Worm (Caenorhabditis elegans) whole organism, late embryonic: ENCODE results near the gene aqp-2.
A peak's percentile ranks its signal among the peaks of the same experiment; 100 is the strongest.

Source experiments
- C08G9.2 ChIP-seq: sonication (generic microtip); optimal IDR thresholded peaks from 2 replicates; lab custom pipeline; 2016; ENCODE audit warnings: mild to moderate bottlenecking, missing genetic modification characterization, moderate library complexity, missing compliant biosample characterization
- C38D4.7 ChIP-seq: fragments of 200-800 bp; sonication (Bioruptor generic); optimal IDR thresholded peaks from 2 replicates; lab custom pipeline; 2018; ENCODE audit warnings: mild to moderate bottlenecking, missing genetic modification characterization, moderate library complexity, missing compliant biosample characterization
- F13H6.1 ChIP-seq: sonication (generic microtip); optimal IDR thresholded peaks from 2 replicates; lab custom pipeline; 2016; ENCODE audit warnings: missing genetic modification characterization, missing compliant biosample characterization
- K09A11.1 ChIP-seq: sonication (generic microtip); optimal IDR thresholded peaks from 2 replicates; lab custom pipeline; 2017; ENCODE audit warnings: antibody characterized with exemption, mild to moderate bottlenecking, missing genetic modification characterization, missing compliant biosample characterization; ENCODE audit not compliant: insufficient read depth
- ama-1 ChIP-seq: fragments of 150-350 bp; optimal IDR thresholded peaks from 2 replicates; lab custom pipeline; 2014
- ceh-14 ChIP-seq: sonication (generic microtip); optimal IDR thresholded peaks from 2 replicates; lab custom pipeline; 2016; ENCODE audit warnings: missing genotype, missing genetic modification characterization, missing compliant biosample characterization
- ceh-18 ChIP-seq: sonication (generic microtip); optimal IDR thresholded peaks from 2 replicates; lab custom pipeline; 2016; ENCODE audit warnings: missing genetic modification characterization, missing compliant biosample characterization
- ceh-19 ChIP-seq: fragments of 200-800 bp; sonication (Bioruptor generic); optimal IDR thresholded peaks from 2 replicates; lab custom pipeline; 2018; ENCODE audit warnings: mild to moderate bottlenecking, missing genetic modification characterization, missing compliant biosample characterization
- ceh-2 ChIP-seq: sonication (generic microtip); optimal IDR thresholded peaks from 2 replicates; lab custom pipeline; 2016; ENCODE audit warnings: missing genotype, missing genetic modification characterization, missing compliant biosample characterization
- ceh-22 ChIP-seq: sonication (generic microtip); optimal IDR thresholded peaks from 2 replicates; lab custom pipeline; 2017; ENCODE audit warnings: missing biosample characterization, missing genetic modification characterization
- ceh-24 ChIP-seq: sonication (generic microtip); optimal IDR thresholded peaks from 2 replicates; lab custom pipeline; 2016; ENCODE audit warnings: mild to moderate bottlenecking, missing genetic modification characterization, missing compliant biosample characterization
- ceh-30 ChIP-seq: fragments of 150-350 bp; optimal IDR thresholded peaks from 2 replicates; lab custom pipeline; 2014; ENCODE audit warnings: missing biosample characterization, missing genetic modification characterization
- ceh-31 ChIP-seq: sonication (generic microtip); optimal IDR thresholded peaks from 2 replicates; lab custom pipeline; 2016; ENCODE audit warnings: missing genetic modification characterization, missing compliant biosample characterization
- ceh-34 ChIP-seq: sonication (generic microtip); optimal IDR thresholded peaks from 2 replicates; lab custom pipeline; 2016; ENCODE audit warnings: mild to moderate bottlenecking, missing genetic modification characterization, missing compliant biosample characterization
- ceh-45 ChIP-seq: fragments of 200-800 bp; sonication (Bioruptor generic); IDR thresholded peaks from 2 replicates; pipeline ENCODE4 v1.3.6; 2022; ENCODE audit warnings: missing genetic modification reagents, missing genetic modification characterization, missing compliant biosample characterization
- ceh-48 ChIP-seq: sonication (generic microtip); optimal IDR thresholded peaks from 2 replicates; lab custom pipeline; 2016; ENCODE audit warnings: missing genetic modification characterization, inconsistent platforms, missing compliant biosample characterization
- ceh-6 ChIP-seq: fragments of 200-800 bp; sonication (Bioruptor generic); optimal IDR thresholded peaks from 2 replicates; lab custom pipeline; 2018; ENCODE audit warnings: mild to moderate bottlenecking, missing genetic modification characterization, missing compliant biosample characterization
- ceh-9 ChIP-seq: sonication (generic microtip); optimal IDR thresholded peaks from 2 replicates; lab custom pipeline; 2016; ENCODE audit warnings: mild to moderate bottlenecking, missing genetic modification characterization, inconsistent platforms, missing compliant biosample characterization
- che-1 ChIP-seq: sonication (generic microtip); optimal IDR thresholded peaks from 2 replicates; lab custom pipeline; 2016; ENCODE audit warnings: mild to moderate bottlenecking, missing genetic modification characterization, missing compliant biosample characterization
- elt-2 ChIP-seq: sonication (generic microtip); optimal IDR thresholded peaks from 2 replicates; lab custom pipeline; 2016; ENCODE audit warnings: missing genetic modification reagents, missing genetic modification characterization, missing compliant biosample characterization
- eyg-1 ChIP-seq: sonication (generic microtip); optimal IDR thresholded peaks from 2 replicates; lab custom pipeline; 2016; ENCODE audit warnings: missing genotype, missing genetic modification characterization, missing compliant biosample characterization
- fax-1 ChIP-seq: sonication (generic microtip); optimal IDR thresholded peaks from 2 replicates; lab custom pipeline; 2016; ENCODE audit warnings: missing genotype, missing genetic modification characterization, missing compliant biosample characterization
- fkh-6 ChIP-seq: sonication (generic microtip); optimal IDR thresholded peaks from 2 replicates; lab custom pipeline; 2016; ENCODE audit warnings: missing genetic modification characterization, missing compliant biosample characterization
- gmeb-2 ChIP-seq: sonication (generic microtip); optimal IDR thresholded peaks from 2 replicates; lab custom pipeline; 2016; ENCODE audit warnings: missing genetic modification characterization, inconsistent platforms, missing compliant biosample characterization
- hlh-13 ChIP-seq: fragments of 200-800 bp; sonication (Bioruptor generic); optimal IDR thresholded peaks from 2 replicates; lab custom pipeline; 2018; ENCODE audit warnings: mild to moderate bottlenecking, missing genetic modification characterization, missing compliant biosample characterization
- hlh-15 ChIP-seq: sonication (generic microtip); optimal IDR thresholded peaks from 2 replicates; lab custom pipeline; 2016; ENCODE audit warnings: missing genetic modification characterization, missing compliant biosample characterization
- hlh-30 ChIP-seq: sonication (generic microtip); optimal IDR thresholded peaks from 2 replicates; lab custom pipeline; 2017; ENCODE audit warnings: antibody characterized with exemption, missing genetic modification characterization, missing compliant biosample characterization; ENCODE audit not compliant: insufficient read depth
- hlh-6 ChIP-seq: sonication (generic microtip); optimal IDR thresholded peaks from 2 replicates; lab custom pipeline; 2016; ENCODE audit warnings: missing genotype, missing genetic modification characterization, missing compliant biosample characterization
- hlh-8 ChIP-seq: sonication (generic microtip); optimal IDR thresholded peaks from 2 replicates; lab custom pipeline; 2016; ENCODE audit warnings: missing genotype, missing genetic modification characterization, missing compliant biosample characterization
- lim-6 ChIP-seq: sonication (generic microtip); optimal IDR thresholded peaks from 2 replicates; lab custom pipeline; 2016; ENCODE audit warnings: missing genetic modification characterization, missing compliant biosample characterization
- madf-2 ChIP-seq: sonication (generic microtip); optimal IDR thresholded peaks from 2 replicates; lab custom pipeline; 2017; ENCODE audit warnings: missing genetic modification characterization, missing compliant biosample characterization
- mec-3 ChIP-seq: sonication (generic microtip); optimal IDR thresholded peaks from 2 replicates; lab custom pipeline; 2016; ENCODE audit warnings: borderline replicate concordance, missing genetic modification characterization, missing compliant biosample characterization
- nfya-1 ChIP-seq: sonication (generic microtip); optimal IDR thresholded peaks from 2 replicates; lab custom pipeline; 2017; ENCODE audit warnings: missing genetic modification characterization, mild to moderate bottlenecking, missing compliant biosample characterization, antibody characterized with exemption, moderate library complexity
- nhr-11 ChIP-seq: fragments of 150-350 bp; optimal IDR thresholded peaks from 2 replicates; lab custom pipeline; 2014; ENCODE audit warnings: missing biosample characterization, missing genetic modification characterization
- nhr-232 ChIP-seq: sonication (generic microtip); optimal IDR thresholded peaks from 2 replicates; lab custom pipeline; 2016; ENCODE audit warnings: missing genetic modification characterization, missing compliant biosample characterization
- pag-3 ChIP-seq: sonication (generic microtip); optimal IDR thresholded peaks from 2 replicates; lab custom pipeline; 2016; ENCODE audit warnings: missing compliant biosample characterization, missing genetic modification characterization, borderline replicate concordance
- pat-9 ChIP-seq: fragments of 200-800 bp; sonication (Bioruptor generic); optimal IDR thresholded peaks from 2 replicates; lab custom pipeline; 2018; ENCODE audit warnings: mild to moderate bottlenecking, missing genetic modification characterization, moderate library complexity, missing compliant biosample characterization
- pax-1 ChIP-seq: fragments of 150-350 bp; optimal IDR thresholded peaks from 2 replicates; lab custom pipeline; 2014; ENCODE audit warnings: missing biosample characterization, missing genetic modification characterization
- pha-2 ChIP-seq: sonication (generic microtip); optimal IDR thresholded peaks from 2 replicates; lab custom pipeline; 2017; ENCODE audit warnings: mild to moderate bottlenecking, missing genetic modification characterization, missing compliant biosample characterization
- pha-4 ChIP-seq: fragments of 150-350 bp; optimal IDR thresholded peaks from 2 replicates; lab custom pipeline; 2018; ENCODE audit warnings: missing biosample characterization, missing genetic modification reagents, missing genetic modification characterization
- pqm-1 ChIP-seq: sonication (generic microtip); optimal IDR thresholded peaks from 2 replicates; lab custom pipeline; 2016; ENCODE audit warnings: missing genetic modification characterization, missing compliant biosample characterization
- pros-1 ChIP-seq: fragments of 150-350 bp; optimal IDR thresholded peaks from 2 replicates; lab custom pipeline; 2014; ENCODE audit warnings: missing biosample characterization, missing genetic modification reagents, missing genetic modification characterization
- ref-2 ChIP-seq: sonication (generic microtip); optimal IDR thresholded peaks from 2 replicates; lab custom pipeline; 2016; ENCODE audit warnings: missing genetic modification characterization, missing compliant biosample characterization
- rnt-1 ChIP-seq: sonication (generic microtip); optimal IDR thresholded peaks from 2 replicates; lab custom pipeline; 2016; ENCODE audit warnings: missing genetic modification characterization, missing compliant biosample characterization
- sdc-2 ChIP-seq: sonication (generic microtip); optimal IDR thresholded peaks from 2 replicates; lab custom pipeline; 2016; ENCODE audit warnings: missing genotype, missing genetic modification characterization, missing compliant biosample characterization
- sox-2 ChIP-seq: fragments of 200-800 bp; sonication (Bioruptor generic); IDR thresholded peaks from 2 replicates; pipeline ENCODE4 v1.3.6; 2022; ENCODE audit warnings: missing genetic modification reagents, missing genetic modification characterization, missing compliant biosample characterization
- sox-4 ChIP-seq: sonication (generic microtip); optimal IDR thresholded peaks from 2 replicates; lab custom pipeline; 2017; ENCODE audit warnings: mild to moderate bottlenecking, missing genetic modification characterization, inconsistent platforms, missing compliant biosample characterization
- syd-9 ChIP-seq: sonication (generic microtip); optimal IDR thresholded peaks from 2 replicates; lab custom pipeline; 2016; ENCODE audit warnings: mild to moderate bottlenecking, missing genetic modification characterization, moderate library complexity, missing compliant biosample characterization
- tbx-7 ChIP-seq: sonication (generic microtip); optimal IDR thresholded peaks from 2 replicates; lab custom pipeline; 2016; ENCODE audit warnings: missing genotype, missing genetic modification characterization, missing compliant biosample characterization
- ttx-3 ChIP-seq: sonication (generic microtip); optimal IDR thresholded peaks from 2 replicates; lab custom pipeline; 2016; ENCODE audit warnings: missing genetic modification reagents, missing genetic modification characterization, missing compliant biosample characterization
- unc-42 ChIP-seq: sonication (generic microtip); optimal IDR thresholded peaks from 2 replicates; lab custom pipeline; 2016; ENCODE audit warnings: missing genotype, missing genetic modification characterization, missing compliant biosample characterization
- unc-55 ChIP-seq: sonication (generic microtip); optimal IDR thresholded peaks from 2 replicates; lab custom pipeline; 2017; ENCODE audit warnings: missing biosample characterization, missing genetic modification reagents, missing genetic modification characterization
- unc-86 ChIP-seq: sonication (generic microtip); optimal IDR thresholded peaks from 2 replicates; lab custom pipeline; 2016; ENCODE audit warnings: missing genetic modification characterization, missing compliant biosample characterization
- zip-5 ChIP-seq: sonication (generic microtip); optimal IDR thresholded peaks from 2 replicates; lab custom pipeline; 2016; ENCODE audit warnings: missing genetic modification characterization, missing compliant biosample characterization
- ztf-16 ChIP-seq: sonication (generic microtip); optimal IDR thresholded peaks from 2 replicates; lab custom pipeline; 2017; ENCODE audit warnings: missing genetic modification characterization, missing compliant biosample characterization

Gene aqp-2

ce11 chrII:9273984-9274383 lies 12.2 kb upstream of the aqp-2 start:
- TF ChIP-seq ref-2 (peak; percentile 33), pax-1 (no peak), unc-55 (GFP tag; lab: Kevin White, UChicago) (peak; percentile 91), hlh-8 (tag; lab: Kevin White, UChicago) (no peak), fkh-6 (tag; lab: Kevin White, UChicago) (no peak), ceh-22 (no peak), elt-2 (peak; percentile 27), gmeb-2 (no peak), ceh-34 (peak; percentile 39), unc-86 (no peak), pqm-1 (tag; lab: Kevin White, UChicago) (no peak), pat-9 (tag; lab: Kevin White, UChicago) (no peak), fax-1 (tag; lab: Kevin White, UChicago) (no peak), nhr-232 (tag; lab: Kevin White, UChicago) (no peak), zip-5 (tag; lab: Kevin White, UChicago) (no peak), tbx-7 (tag; lab: Kevin White, UChicago) (no peak), pros-1 (tag; lab: Kevin White, UChicago) (peak; percentile 55), ceh-45 (GFP tag; lab: Robert Waterston, UW) (no peak), eyg-1 (tag; lab: Kevin White, UChicago) (no peak), syd-9 (tag; lab: Kevin White, UChicago) (no peak), ceh-30 (tag; lab: Kevin White, UChicago) (no peak), sox-2 (GFP tag; lab: Robert Waterston, UW) (no peak), hlh-30 (tag; lab: Kevin White, UChicago) (peak; percentile 98), ztf-16 (tag; lab: Kevin White, UChicago) (no peak), ceh-2 (tag; lab: Kevin White, UChicago) (no peak), F13H6.1 (tag; lab: Kevin White, UChicago) (no peak), nhr-11 (tag; lab: Kevin White, UChicago) (no peak), ceh-48 (tag; lab: Kevin White, UChicago) (no peak), hlh-6 (tag; lab: Kevin White, UChicago) (no peak), hlh-13 (GFP tag; lab: Kevin White, UChicago) (no peak), pha-2 (tag; lab: Kevin White, UChicago) (no peak), C38D4.7 (GFP tag; lab: Kevin White, UChicago) (no peak), ceh-6 (GFP tag; lab: Kevin White, UChicago) (no peak), ceh-9 (tag; lab: Kevin White, UChicago) (no peak), K09A11.1 (tag; lab: Kevin White, UChicago) (no peak), pha-4 (no peak), pag-3 (tag; lab: Kevin White, UChicago) (no peak), lim-6 (tag; lab: Kevin White, UChicago) (no peak), C08G9.2 (tag; lab: Kevin White, UChicago) (no peak), ceh-18 (tag; lab: Kevin White, UChicago) (peak; percentile 67), ceh-24 (tag; lab: Kevin White, UChicago) (no peak), sdc-2 (tag; lab: Kevin White, UChicago) (no peak), hlh-15 (tag; lab: Kevin White, UChicago) (no peak), ttx-3 (no peak), mec-3 (tag; lab: Kevin White, UChicago) (no peak), unc-42 (tag; lab: Kevin White, UChicago) (peak; percentile 50), che-1 (no peak), nfya-1 (tag; lab: Kevin White, UChicago) (peak; percentile 81), rnt-1 (tag; lab: Kevin White, UChicago) (peak; percentile 37), ceh-14 (tag; lab: Kevin White, UChicago) (no peak), ceh-19 (GFP tag; lab: Kevin White, UChicago) (no peak), ceh-31 (tag; lab: Kevin White, UChicago) (peak; percentile 73), madf-2 (tag; lab: Kevin White, UChicago) (no peak), ama-1 (lab: Kevin White, UChicago) (no peak), sox-4 (no peak)
